Worm (Caenorhabditis elegans): Measurements from ENCODE around the gene Y39F10C.1.

ce11 chrII:661696-662095 lies 13.7 kb upstream of the Y39F10C.1 start, which contains the start of gene sri-45:
- no peak for TF ChIP-seq him-1 (tag; optimal IDR thresholded peaks at IDR 0.05)
- TF ChIP-seq W03F9.2 (tag; optimal IDR thresholded peaks at IDR 0.05): no peak
